Worm (Caenorhabditis elegans): ENCODE data around the gene bcs-1.

DNA sequence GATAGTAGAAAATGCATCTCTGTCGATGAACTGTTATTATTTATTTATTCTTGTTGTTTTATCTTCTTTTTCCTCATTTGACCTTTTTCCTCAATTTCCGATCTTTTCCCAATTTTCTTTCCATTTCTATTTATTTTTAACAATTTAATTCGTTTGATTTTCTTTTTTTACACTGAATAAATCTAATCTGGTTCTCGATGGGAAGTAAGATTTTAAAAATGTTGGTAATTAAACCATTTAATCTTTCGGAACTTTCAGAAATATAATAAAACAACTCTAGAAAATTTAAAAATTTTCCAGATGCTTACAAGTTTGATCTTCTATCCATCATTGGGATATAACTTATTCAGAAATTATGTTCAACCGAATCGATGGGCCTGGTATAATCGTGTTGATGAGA, 35.7 kb downstream of the bcs-1 start, which contains the start of gene F28C6.8:
- TF ChIP-seq tab-1 (GFP tag; IDR thresholded peaks at IDR 0.05) (no peak), flt-1 (GFP tag; IDR thresholded peaks at IDR 0.05) (no peak), med-1 (GFP tag; optimal IDR thresholded peaks at IDR 0.05; ENCODE audit: insufficient read depth) (no peak), ztf-23 (GFP tag; IDR thresholded peaks at IDR 0.05) (no peak), T22C8.4 (GFP tag; IDR thresholded peaks at IDR 0.05) (no peak), ztf-29 (GFP tag; IDR thresholded peaks at IDR 0.05) (no peak), ref-1 (GFP tag; conservative IDR thresholded peaks at IDR 0.05) (no peak), klf-2 (GFP tag; conservative IDR thresholded peaks at IDR 0.05) (no peak), cog-1 (tag; optimal IDR thresholded peaks at IDR 0.05) (no peak)

Measured in whole organism, midembryonic.